Worm (Caenorhabditis elegans): ENCODE results near the gene tax-6.

- TF ChIP-seq nhr-71 (tag; optimal IDR thresholded peaks at IDR 0.05), result no peak
- TF ChIP-seq unc-30 (tag; optimal IDR thresholded peaks at IDR 0.05), result no peak
- no peak for TF ChIP-seq egl-27 (tag; optimal IDR thresholded peaks at IDR 0.05)
- TF ChIP-seq nhr-28 (tag; optimal IDR thresholded peaks at IDR 0.05), result no peak
- TF ChIP-seq snpc-4 (tag; optimal IDR thresholded peaks at IDR 0.05), result no peak
- no peak for TF ChIP-seq lin-13 (GFP tag; optimal IDR thresholded peaks at IDR 0.05)
- no peak for TF ChIP-seq elt-2 (tag; optimal IDR thresholded peaks at IDR 0.05)
- TF ChIP-seq dpl-1 (GFP tag; optimal IDR thresholded peaks at IDR 0.05), result no peak
- no peak for TF ChIP-seq jun-1 (tag; optimal IDR thresholded peaks at IDR 0.05)
- TF ChIP-seq unc-62 (GFP tag; optimal IDR thresholded peaks at IDR 0.05), result no peak
- TF ChIP-seq ama-1 (optimal IDR thresholded peaks at IDR 0.05), result no peak
- no peak for TF ChIP-seq aly-2 (tag; optimal IDR thresholded peaks at IDR 0.05)
Observed at ce11 chrIV:10538584-10538983, 37.2 kb upstream of the tax-6 start, which contains the start of gene T07G12.4.

Measured in whole organism, L1 larva.